Worm (Caenorhabditis elegans) whole organism, young adult: ENCODE measurements around the gene utx-1.

Experiments
- B0019.2 ChIP-seq: fragments of 200-800 bp; sonication (Bioruptor generic); conservative IDR thresholded peaks from 2 replicates; pipeline ENCODE4 v1.3.6; 2022; ENCODE audit warnings: missing genetic modification reagents, missing genetic modification characterization, missing compliant biosample characterization
- lin-54 ChIP-seq: fragments of 200-800 bp; sonication (Bioruptor generic); optimal IDR thresholded peaks from 2 replicates; lab custom pipeline; 2018; ENCODE audit warnings: mild to moderate bottlenecking, missing genetic modification characterization, missing compliant biosample characterization
- madf-6 ChIP-seq: fragments of 200-800 bp; sonication (Bioruptor generic); IDR thresholded peaks from 2 replicates; pipeline ENCODE4 v1.3.6; 2022; ENCODE audit warnings: missing genetic modification reagents, missing genetic modification characterization, missing compliant biosample characterization

ce11 chrX:8605005-8605404 is 48.1 kb downstream of the utx-1 start, which contains the start of the genes H35N09.2 and H35N09.1:
- no peak for TF ChIP-seq B0019.2 (GFP tag; lab: Robert Waterston, UW)
- peak; percentile 42 for TF ChIP-seq lin-54 (GFP tag; lab: Kevin White, UChicago)
- no peak for TF ChIP-seq madf-6 (GFP tag; lab: Robert Waterston, UW)
